Worm (Caenorhabditis elegans): ENCODE results near the gene srt-4.

DNA sequence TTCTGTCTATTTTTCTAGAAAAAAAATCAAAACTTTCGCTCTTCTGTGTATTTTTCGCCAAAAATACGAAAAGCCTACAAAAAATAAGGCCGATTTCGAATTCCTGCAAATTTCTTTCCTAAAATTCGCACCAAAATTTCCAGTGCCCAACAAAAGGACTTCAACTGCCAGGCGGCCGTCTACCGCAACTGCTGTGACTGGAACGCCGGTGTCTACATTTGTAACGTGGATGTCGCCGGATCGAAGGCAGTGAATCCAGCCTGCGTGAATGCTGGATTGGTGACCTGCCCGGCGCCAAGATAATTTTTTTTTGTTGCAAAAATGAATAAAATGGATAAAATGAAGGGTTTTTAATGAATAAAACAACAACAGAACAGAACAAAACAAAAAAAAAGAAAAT is 24.1 kb downstream of the srt-4 start:
- TF ChIP-seq W03F9.2 (tag; optimal IDR thresholded peaks at IDR 0.05): no peak
- TF ChIP-seq dao-5 (tag; optimal IDR thresholded peaks at IDR 0.05): no peak
- no peak for TF ChIP-seq him-1 (tag; optimal IDR thresholded peaks at IDR 0.05)

Measured in whole organism, L4/young adult.